Fruit fly (Drosophila melanogaster) whole organism, embryonic: Measurements from ENCODE around the gene Ugt316A1.

ENCODE experiments used
- Bdp1 ChIP-seq: fragments of 200-800 bp; sonication (Bioruptor generic); optimal IDR thresholded peaks from 3 replicates; lab custom pipeline; 2016; ENCODE audit warnings: missing biosample characterization, missing genetic modification characterization
- Bteb2 ChIP-seq: fragments of 200-800 bp; sonication (Bioruptor generic); optimal IDR thresholded peaks from 2 replicates; lab custom pipeline; 2016; ENCODE audit warnings: missing biosample characterization, missing genetic modification characterization
- CG11560 ChIP-seq: fragments of 200-800 bp; sonication (Bioruptor generic); IDR thresholded peaks from 3 replicates; pipeline ENCODE4 v1.3.6; 2022; ENCODE audit warnings: missing biosample characterization, missing genetic modification characterization
- CG12659 ChIP-seq: fragments of 200-800 bp; sonication (Bioruptor generic); optimal IDR thresholded peaks from 3 replicates; lab custom pipeline; 2017; ENCODE audit warnings: mild to moderate bottlenecking, missing biosample characterization, missing genetic modification reagents, missing genetic modification characterization
- CG13123 ChIP-seq: fragments of 200-800 bp; sonication (Bioruptor generic); optimal IDR thresholded peaks from 2 replicates; lab custom pipeline; 2016; ENCODE audit warnings: missing biosample characterization, missing genetic modification characterization
- CG13287 ChIP-seq: fragments of 200-800 bp; sonication (Bioruptor generic); IDR thresholded peaks from 2 replicates; pipeline ENCODE4 v1.3.6; 2022; ENCODE audit warnings: missing biosample characterization, missing genetic modification characterization; ENCODE audit not compliant: partially characterized antibody
- CG13775 ChIP-seq: fragments of 200-800 bp; sonication (Bioruptor generic); optimal IDR thresholded peaks from 3 replicates; lab custom pipeline; 2017; ENCODE audit warnings: missing biosample characterization, mild to moderate bottlenecking, missing genetic modification characterization
- CG13894 ChIP-seq: fragments of 200-800 bp; sonication (Bioruptor generic); optimal IDR thresholded peaks from 3 replicates; lab custom pipeline; 2018; ENCODE audit warnings: missing biosample characterization, mild to moderate bottlenecking, missing genetic modification characterization, moderate library complexity
- CG14014 ChIP-seq: fragments of 200-800 bp; sonication (Bioruptor generic); IDR thresholded peaks from 2 replicates; pipeline ENCODE4 v1.3.6; 2022; ENCODE audit warnings: missing biosample characterization, missing genetic modification characterization
- CG1603 ChIP-seq: fragments of 200-800 bp; sonication (Bioruptor generic); optimal IDR thresholded peaks from 2 replicates; lab custom pipeline; 2019; ENCODE audit warnings: missing biosample characterization, mild to moderate bottlenecking, missing genetic modification characterization, moderate library complexity
- CG2678 ChIP-seq: fragments of 200-800 bp; sonication (Bioruptor generic); optimal IDR thresholded peaks from 3 replicates; lab custom pipeline; 2019; ENCODE audit warnings: missing biosample characterization, mild to moderate bottlenecking, missing genetic modification characterization, moderate library complexity
- CG31388 ChIP-seq: fragments of 200-800 bp; sonication (Bioruptor generic); optimal IDR thresholded peaks from 2 replicates; lab custom pipeline; 2016; ENCODE audit warnings: missing biosample characterization, missing genetic modification characterization
- CG33213 ChIP-seq: fragments of 200-800 bp; sonication (Bioruptor generic); optimal IDR thresholded peaks from 3 replicates; lab custom pipeline; 2016; ENCODE audit warnings: missing biosample characterization, missing genetic modification characterization
- CG3995 ChIP-seq: fragments of 200-800 bp; sonication (Bioruptor generic); optimal IDR thresholded peaks from 3 replicates; lab custom pipeline; 2016; ENCODE audit warnings: missing biosample characterization, missing genetic modification characterization
- CG4328 ChIP-seq: fragments of 200-800 bp; sonication (Bioruptor generic); optimal IDR thresholded peaks from 3 replicates; lab custom pipeline; 2017; ENCODE audit warnings: missing biosample characterization, missing genetic modification reagents, missing genetic modification characterization
- CG6272 ChIP-seq: fragments of 200-800 bp; sonication (Bioruptor generic); IDR thresholded peaks from 2 replicates; pipeline ENCODE4 v1.3.6; 2022; ENCODE audit warnings: missing biosample characterization, missing genetic modification characterization
- CG6765 ChIP-seq: fragments of 200-800 bp; sonication (Bioruptor generic); optimal IDR thresholded peaks from 3 replicates; lab custom pipeline; 2017; ENCODE audit warnings: missing biosample characterization, mild to moderate bottlenecking, missing genetic modification characterization
- CG7357 ChIP-seq: fragments of 200-800 bp; sonication (Bioruptor generic); IDR thresholded peaks from 3 replicates; pipeline ENCODE4 v1.3.6; 2022; ENCODE audit warnings: missing biosample characterization, missing genetic modification characterization
- CG7372 ChIP-seq: fragments of 200-800 bp; sonication (Bioruptor generic); IDR thresholded peaks from 2 replicates; pipeline ENCODE4 v1.3.6; 2022; ENCODE audit warnings: missing biosample characterization, missing genetic modification characterization
- CG8089 ChIP-seq: fragments of 200-800 bp; sonication (Bioruptor generic); optimal IDR thresholded peaks from 3 replicates; lab custom pipeline; 2016; ENCODE audit warnings: missing biosample characterization, missing genetic modification characterization
- CG8388 ChIP-seq: fragments of 200-800 bp; sonication (Bioruptor generic); optimal IDR thresholded peaks from 2 replicates; lab custom pipeline; 2019; ENCODE audit warnings: missing biosample characterization, mild to moderate bottlenecking, missing genetic modification characterization, moderate library complexity
- CG8924 ChIP-seq: fragments of 200-800 bp; optimal IDR thresholded peaks from 3 replicates; lab custom pipeline; 2019; ENCODE audit warnings: missing biosample characterization, mild to moderate bottlenecking, missing genetic modification characterization, moderate library complexity
- D ChIP-seq, 2 experiments: fragments of 200-800 bp in 1 of 2; fragments of >200 bp in 1 of 2; sonication (Bioruptor generic) in 1 of 2; optimal IDR thresholded peaks; 2 replicates in 1 of 2; 3 replicates in 1 of 2; lab custom pipeline; 2017; ENCODE audit warnings: mild to moderate bottlenecking in 1 of 2, missing biosample characterization in 1 of 2, missing genetic modification characterization in 1 of 2, missing genetic modification reagents in 1 of 2
- Dfd ChIP-seq, 2 experiments: fragments of >200 bp; optimal IDR thresholded peaks; 2 replicates each; lab custom pipeline; 2017; ENCODE audit warnings: missing biosample characterization in 2 of 2, missing genetic modification characterization in 2 of 2
- Dip2 ChIP-seq: fragments of 200-800 bp; sonication (Bioruptor generic); IDR thresholded peaks from 2 replicates; pipeline ENCODE4 v1.3.6; 2022; ENCODE audit warnings: missing biosample characterization, missing genetic modification characterization
- Hand ChIP-seq: fragments of 200-800 bp; sonication (Bioruptor generic); optimal IDR thresholded peaks from 2 replicates; lab custom pipeline; 2017; ENCODE audit warnings: mild to moderate bottlenecking, missing biosample characterization, missing genetic modification reagents, missing genetic modification characterization
- Kr ChIP-seq: fragments of 200-800 bp; sonication (Bioruptor generic); optimal IDR thresholded peaks from 2 replicates; lab custom pipeline; 2017; ENCODE audit warnings: missing biosample characterization, mild to moderate bottlenecking, missing genetic modification characterization
- Med ChIP-seq: fragments of 200-800 bp; sonication (Bioruptor generic); peaks from one replicate; lab custom pipeline; 2016; ENCODE audit warnings: missing biosample characterization, missing genetic modification characterization, mild to moderate bottlenecking, inconsistent platforms, moderate library complexity
- Meics ChIP-seq: fragments of 200-800 bp; sonication (Bioruptor generic); optimal IDR thresholded peaks from 2 replicates; lab custom pipeline; 2017; ENCODE audit warnings: missing biosample characterization, mild to moderate bottlenecking, missing genetic modification characterization
- Sox102F ChIP-seq: fragments of 200-800 bp; sonication (Bioruptor generic); optimal IDR thresholded peaks from 2 replicates; lab custom pipeline; 2018; ENCODE audit warnings: missing biosample characterization, mild to moderate bottlenecking, missing genetic modification characterization, moderate library complexity
- Xbp1 ChIP-seq: fragments of 200-800 bp; sonication (Bioruptor generic); optimal IDR thresholded peaks from 3 replicates; lab custom pipeline; 2016; ENCODE audit warnings: missing biosample characterization, mild to moderate bottlenecking, missing genetic modification characterization
- amos ChIP-seq: fragments of 200-800 bp; sonication (Bioruptor generic); IDR thresholded peaks from 2 replicates; pipeline ENCODE4 v1.3.6; 2022; ENCODE audit warnings: missing biosample characterization, missing genetic modification characterization; ENCODE audit not compliant: partially characterized antibody
- bab2 ChIP-seq: fragments of 200-800 bp; sonication (Bioruptor generic); optimal IDR thresholded peaks from 2 replicates; lab custom pipeline; 2016; ENCODE audit warnings: missing biosample characterization, missing genetic modification characterization
- br ChIP-seq: fragments of >200 bp; optimal IDR thresholded peaks from 2 replicates; lab custom pipeline; 2017
- bsh ChIP-seq, 2 experiments: fragments of 200-800 bp; sonication (Bioruptor generic); optimal IDR thresholded peaks; 2 replicates each; lab custom pipeline; 2017 to 2018; ENCODE audit warnings: mild to moderate bottlenecking in 2 of 2, missing biosample characterization in 2 of 2, missing genetic modification characterization in 2 of 2, moderate library complexity in 1 of 2
- ci ChIP-seq: fragments of 200-800 bp; sonication (Bioruptor generic); IDR thresholded peaks from 3 replicates; pipeline ENCODE4 v1.3.6; 2022; ENCODE audit warnings: missing biosample characterization, missing genetic modification characterization
- corto ChIP-seq: fragments of 200-800 bp; sonication (Bioruptor generic); optimal IDR thresholded peaks from 2 replicates; lab custom pipeline; 2016; ENCODE audit warnings: missing biosample characterization, mild to moderate bottlenecking, missing genetic modification characterization, moderate library complexity
- dysf ChIP-seq: fragments of 200-800 bp; sonication (Bioruptor generic); IDR thresholded peaks from 3 replicates; pipeline ENCODE4 v1.3.6; 2022; ENCODE audit warnings: missing biosample characterization, missing genetic modification characterization
- emc ChIP-seq: fragments of 200-800 bp; sonication (Bioruptor generic); optimal IDR thresholded peaks from 2 replicates; lab custom pipeline; 2016; ENCODE audit warnings: missing biosample characterization, missing genetic modification characterization
- fd64A ChIP-seq: fragments of 200-800 bp; sonication (Bioruptor generic); optimal IDR thresholded peaks from 3 replicates; lab custom pipeline; 2018; ENCODE audit warnings: missing biosample characterization, mild to moderate bottlenecking, missing genetic modification characterization
- fd96Cb ChIP-seq: fragments of 200-800 bp; sonication (Bioruptor generic); optimal IDR thresholded peaks from 2 replicates; lab custom pipeline; 2018; ENCODE audit warnings: missing biosample characterization, mild to moderate bottlenecking, missing genetic modification characterization, moderate library complexity
- gce ChIP-seq: fragments of 200-800 bp; sonication (Bioruptor generic); IDR thresholded peaks from 3 replicates; pipeline ENCODE4 v1.3.6; 2022; ENCODE audit warnings: missing biosample characterization, missing genetic modification characterization
- grau ChIP-seq: fragments of 200-800 bp; optimal IDR thresholded peaks from 3 replicates; lab custom pipeline; 2019; ENCODE audit warnings: missing biosample characterization, mild to moderate bottlenecking, missing genetic modification characterization, moderate library complexity
- jing ChIP-seq: fragments of 200-800 bp; sonication (Bioruptor generic); optimal IDR thresholded peaks from 2 replicates; lab custom pipeline; 2018; ENCODE audit warnings: missing biosample characterization, mild to moderate bottlenecking, missing genetic modification characterization
- lmd ChIP-seq: fragments of 200-800 bp; sonication (Bioruptor generic); IDR thresholded peaks from 2 replicates; pipeline ENCODE4 v1.3.6; 2022; ENCODE audit warnings: missing biosample characterization, missing genetic modification characterization
- slbo ChIP-seq: fragments of 200-800 bp; sonication (Bioruptor generic); IDR thresholded peaks from 2 replicates; pipeline ENCODE4 v1.3.6; 2022; ENCODE audit warnings: missing biosample characterization, missing genetic modification characterization
- ttk ChIP-seq: fragments of 200-800 bp; sonication (Bioruptor generic); IDR thresholded peaks from 2 replicates; pipeline ENCODE4 v2.1.2; 2022; ENCODE audit warnings: missing biosample characterization, missing genetic modification characterization
- tup ChIP-seq: fragments of 200-800 bp; sonication (Bioruptor generic); optimal IDR thresholded peaks from 2 replicates; lab custom pipeline; 2016; ENCODE audit warnings: missing biosample characterization, mild to moderate bottlenecking, missing genetic modification characterization, moderate library complexity

Gene Ugt316A1

DNA sequence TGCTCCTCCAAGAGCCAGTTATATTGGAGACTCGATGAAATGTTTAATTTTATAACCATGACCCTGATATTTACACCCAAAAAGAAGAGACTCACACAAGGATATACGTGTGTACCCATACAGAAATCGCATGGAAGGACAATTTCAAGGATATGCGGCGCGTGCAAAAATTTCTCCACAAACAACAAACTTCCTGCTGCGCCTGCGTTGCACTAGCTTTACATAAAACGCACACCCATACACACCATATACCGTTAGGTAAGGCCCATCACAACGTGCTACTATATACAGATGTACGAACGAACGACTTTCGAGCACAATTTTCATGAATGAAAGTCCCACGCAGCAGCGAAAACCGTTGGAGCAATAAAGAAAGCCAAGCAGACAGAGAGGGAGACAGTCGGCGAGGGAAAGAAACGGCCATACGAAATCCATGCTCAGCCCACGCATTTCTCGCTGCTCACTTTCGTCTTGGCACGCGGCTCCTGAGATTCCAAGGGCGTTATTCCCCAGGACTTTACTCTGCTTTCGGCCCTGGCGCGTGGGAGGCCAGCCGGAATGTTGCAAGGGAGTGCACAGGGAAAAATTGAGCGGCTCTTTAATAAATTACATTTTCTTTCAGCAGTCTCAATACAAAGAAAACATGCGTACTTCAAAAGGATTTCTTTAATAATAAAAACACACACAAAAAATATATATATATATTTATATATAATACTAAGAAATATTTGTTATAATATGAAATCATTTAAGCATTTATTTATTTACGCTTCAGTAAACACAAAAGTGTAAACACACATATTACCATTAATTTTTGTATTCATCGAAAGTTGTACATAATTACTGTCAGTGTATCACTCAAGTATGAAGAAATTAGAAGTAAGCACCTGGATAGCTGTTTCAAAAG lies 25.0 kb upstream of the Ugt316A1 start (continued):
- TF ChIP-seq bab2 (no peak), amos (GFP tag; lab: Robert Waterston, UW) (0 out of 2 replicates have a peak, but pooled peaks have one; percentile 12), Hand (GFP tag; lab: Kevin White, UChicago) (peak; percentile 33), ttk (no peak), D (optimal IDR thresholded peaks at IDR 0.05; lab: Kevin White, UChicago) (no peak), D (GFP tag; optimal IDR thresholded peaks at IDR 0.05; lab: Kevin White, UChicago) (peak; percentile 20), CG13123 (GFP tag; lab: Kevin White, UChicago) (no peak), gce (GFP tag; lab: Robert Waterston, UW) (no peak), CG8388 (GFP tag; lab: Kevin White, UChicago) (peak; percentile 37), CG13287 (no peak), br (no peak), slbo (GFP tag; lab: Robert Waterston, UW) (0 out of 2 replicates have a peak, but pooled peaks have one; percentile 17), CG12659 (GFP tag; lab: Kevin White, UChicago) (peak; percentile 38), CG7372 (GFP tag; lab: Robert Waterston, UW) (no peak), CG33213 (GFP tag; lab: Kevin White, UChicago) (no peak), CG13894 (tag; lab: Kevin White, UChicago) (peak; percentile 88), dysf (0 out of 3 replicates have a peak, but pooled peaks have one; percentile 5), CG8924 (peak; percentile 58), CG11560 (tag; lab: Robert Waterston, UW) (no peak), CG14014 (GFP tag; lab: Robert Waterston, UW) (peak; percentile 29; the same call in 1 of the 2 replicates), CG8089 (GFP tag; lab: Kevin White, UChicago) (no peak), Dfd (GFP tag; optimal IDR thresholded peaks at IDR 0.05; lab: Kevin White, UChicago) (no peak), bsh (GFP tag; optimal IDR thresholded peaks at IDR 0.05; lab: Kevin White, UChicago) (peak in 1 of 2 experiments; percentile 39), CG3995 (GFP tag; lab: Kevin White, UChicago) (no peak), Meics (GFP tag; lab: Kevin White, UChicago) (peak; percentile 68), fd64A (GFP tag; lab: Kevin White, UChicago) (no peak), tup (no peak), emc (GFP tag; lab: Kevin White, UChicago) (no peak), Dip2 (no peak), Bteb2 (no peak), CG6272 (GFP tag; lab: Robert Waterston, UW) (no peak), CG6765 (no peak), jing (GFP tag; lab: Kevin White, UChicago) (no peak), ci (GFP tag; lab: Robert Waterston, UW) (peak; percentile 27; the same call in 1 of the 3 replicates), Xbp1 (peak; percentile 23), fd96Cb (tag; lab: Kevin White, UChicago) (peak; percentile 44), CG2678 (peak; percentile 61), corto (GFP tag; lab: Kevin White, UChicago) (no peak), Bdp1 (GFP tag; lab: Kevin White, UChicago) (no peak), Sox102F (peak; percentile 59), CG13775 (GFP tag; lab: Kevin White, UChicago) (peak; percentile 44), Med (peak; percentile 81), CG31388 (no peak), CG4328 (GFP tag; lab: Kevin White, UChicago) (no peak), CG1603 (no peak), lmd (0 out of 2 replicates have a peak, but pooled peaks have one; percentile 41), Kr (GFP tag; lab: Kevin White, UChicago) (no peak), grau (tag; lab: Kevin White, UChicago) (peak; percentile 62), CG7357 (GFP tag; lab: Robert Waterston, UW) (no peak)
